Worm (Caenorhabditis elegans) whole organism, midembryonic: ENCODE results near the gene C32B5.13.
"Not testable (repeated sequence)": the region's sequence is repeated elsewhere in the genome, so short reads cannot be mapped to it uniquely, and the experiment has no call there.

ENCODE experiments used
- T22C8.4 ChIP-seq: fragments of 200-800 bp; sonication (Bioruptor generic); IDR thresholded peaks from 2 replicates; pipeline ENCODE4 v1.3.6; 2022; ENCODE audit warnings: missing genetic modification characterization, missing compliant biosample characterization
- cog-1 ChIP-seq: sonication (generic microtip); optimal IDR thresholded peaks from 2 replicates; lab custom pipeline; 2016; ENCODE audit warnings: missing genetic modification characterization, missing compliant biosample characterization
- flt-1 ChIP-seq: fragments of 200-800 bp; sonication (Bioruptor generic); IDR thresholded peaks from 2 replicates; pipeline ENCODE4 v1.3.6; 2022; ENCODE audit warnings: missing genetic modification characterization, missing compliant biosample characterization
- klf-2 ChIP-seq: fragments of 200-800 bp; sonication (Bioruptor generic); conservative IDR thresholded peaks from 2 replicates; pipeline ENCODE4 v1.3.6; 2022; ENCODE audit warnings: missing genetic modification reagents, missing genetic modification characterization, missing compliant biosample characterization
- med-1 ChIP-seq: sonication (generic microtip); optimal IDR thresholded peaks from 2 replicates; lab custom pipeline; 2017; ENCODE audit warnings: missing genetic modification characterization, mild to moderate bottlenecking, missing compliant biosample characterization, antibody characterized with exemption, missing genetic modification reagents; ENCODE audit not compliant: insufficient read depth
- ref-1 ChIP-seq: fragments of 200-800 bp; sonication (Bioruptor generic); conservative IDR thresholded peaks from 2 replicates; pipeline ENCODE4 v1.3.6; 2022; ENCODE audit warnings: missing genetic modification reagents, missing genetic modification characterization, missing compliant biosample characterization
- tab-1 ChIP-seq: fragments of 200-800 bp; sonication (Bioruptor generic); IDR thresholded peaks from 2 replicates; pipeline ENCODE4 v1.3.6; 2022; ENCODE audit warnings: missing genetic modification characterization, missing compliant biosample characterization
- ztf-23 ChIP-seq: fragments of 200-800 bp; sonication (Bioruptor generic); IDR thresholded peaks from 2 replicates; pipeline ENCODE4 v1.3.6; 2022; ENCODE audit warnings: missing genetic modification reagents, missing genetic modification characterization, missing compliant biosample characterization
- ztf-29 ChIP-seq: fragments of 200-800 bp; sonication (Bioruptor generic); IDR thresholded peaks from 2 replicates; pipeline ENCODE4 v1.3.6; 2022; ENCODE audit warnings: missing genetic modification reagents, missing genetic modification characterization, missing compliant biosample characterization

C32B5.13 gene

ce11 chrII:979135-979534 is 17.3 kb upstream of the C32B5.13 start, which contains the start of the genes fbxc-17 and fbxc-15:
TSS of gene fbxc-17 (minus strand) at chrII:979235.
TSS of gene fbxc-15 (plus strand) at chrII:979423.
- no peak for TF ChIP-seq med-1 (GFP tag; lab: Kevin White, UChicago)
- no peak for TF ChIP-seq klf-2 (GFP tag; lab: Robert Waterston, UW)
- TF ChIP-seq ref-1, result no peak
- no peak for TF ChIP-seq ztf-23 (GFP tag; lab: Robert Waterston, UW)
- no peak for TF ChIP-seq T22C8.4
- no peak for TF ChIP-seq cog-1
- TF ChIP-seq ztf-29 (GFP tag; lab: Robert Waterston, UW), result no peak
- no peak for TF ChIP-seq flt-1

ce11 chrII:973999-974398 is 12.1 kb upstream of the C32B5.13 start, which contains the start of gene fbxc-14:
TSS of gene fbxc-14 (plus strand) at chrII:974299.
- no peak for TF ChIP-seq med-1 (GFP tag; lab: Kevin White, UChicago)
- no peak for TF ChIP-seq cog-1

- TF ChIP-seq ref-1, result no peak
- TF ChIP-seq ztf-29 (GFP tag; lab: Robert Waterston, UW), result no peak
- no peak for TF ChIP-seq cog-1
- no peak for TF ChIP-seq flt-1
Measured at ce11 chrII:972850-973249, 11.0 kb upstream of the C32B5.13 start, which contains the start of gene C32B5.15. TSS of gene C32B5.15 (minus strand) at chrII:972950.

ce11 chrII:968106-968505 is 6.2 kb upstream of the C32B5.13 start, which contains the start of gene C32B5.6:
TSS of gene C32B5.6 (plus strand) at chrII:968406.
- not testable (repeated sequence) for TF ChIP-seq T22C8.4; med-1 (GFP tag; lab: Kevin White, UChicago); tab-1 (GFP tag; lab: Robert Waterston, UW)

- TF ChIP-seq cog-1; ref-1; klf-2 (GFP tag; lab: Robert Waterston, UW): not testable (repeated sequence)
Measured at ce11 chrII:966962-967361, 5.1 kb upstream of the C32B5.13 start, which contains the start of gene fbxc-18. TSS of gene fbxc-18 (minus strand) at chrII:967062.

ce11 chrII:960218-960617 is 1.6 kb downstream of the C32B5.13 start, which contains the start of the genes C32B5.18 and C32B5.7:
TSS of gene C32B5.18 (plus strand) at chrII:960518.
TSS of gene C32B5.7 (plus strand) at chrII:960528.
- no peak for TF ChIP-seq flt-1
- no peak for TF ChIP-seq cog-1
- TF ChIP-seq tab-1 (GFP tag; lab: Robert Waterston, UW), result no peak
- TF ChIP-seq ztf-23 (GFP tag; lab: Robert Waterston, UW), result no peak
- no peak for TF ChIP-seq T22C8.4
- no peak for TF ChIP-seq klf-2 (GFP tag; lab: Robert Waterston, UW)
- TF ChIP-seq ztf-29 (GFP tag; lab: Robert Waterston, UW), result no peak
- TF ChIP-seq med-1 (GFP tag; lab: Kevin White, UChicago), result no peak
- TF ChIP-seq ref-1, result no peak

ce11 chrII:958618-959017 is 3.2 kb downstream of the C32B5.13 start, which contains the start of gene sdz-4:
TSS of gene sdz-4 (plus strand) at chrII:958918.
- TF ChIP-seq klf-2 (GFP tag; lab: Robert Waterston, UW), result no peak
- no peak for TF ChIP-seq ztf-23 (GFP tag; lab: Robert Waterston, UW)
- no peak for TF ChIP-seq cog-1
- TF ChIP-seq T22C8.4, result no peak
- no peak for TF ChIP-seq ztf-29 (GFP tag; lab: Robert Waterston, UW)
- no peak for TF ChIP-seq med-1 (GFP tag; lab: Kevin White, UChicago)
- TF ChIP-seq flt-1, result no peak
- TF ChIP-seq tab-1 (GFP tag; lab: Robert Waterston, UW), result no peak
- no peak for TF ChIP-seq ref-1

- TF ChIP-seq ref-1; klf-2 (GFP tag; lab: Robert Waterston, UW); tab-1 (GFP tag; lab: Robert Waterston, UW): not testable (repeated sequence)
Measured at ce11 chrII:954626-955025, 7.2 kb downstream of the C32B5.13 start, which contains the start of gene fbxc-7. TSS of gene fbxc-7 (plus strand) at chrII:954926.

- TF ChIP-seq ztf-29 (GFP tag; lab: Robert Waterston, UW) (0 out of 2 replicates have a peak, but pooled peaks have one; percentile 18), ref-1 (no peak), tab-1 (GFP tag; lab: Robert Waterston, UW) (no peak), ztf-23 (GFP tag; lab: Robert Waterston, UW) (no peak), flt-1 (peak; percentile 61; the same call in 1 of the 2 replicates), med-1 (GFP tag; lab: Kevin White, UChicago) (no peak), cog-1 (no peak)
Measured at ce11 chrII:953052-953451, 8.8 kb downstream of the C32B5.13 start.

- TF ChIP-seq tab-1 (GFP tag; lab: Robert Waterston, UW), result no peak
Measured at ce11 chrII:950374-950773, 11.5 kb downstream of the C32B5.13 start.

ce11 chrII:948091-948490 is 13.8 kb downstream of the C32B5.13 start, which contains the start of gene fbxc-32:
TSS of gene fbxc-32 (minus strand) at chrII:948191.
- TF ChIP-seq klf-2 (GFP tag; lab: Robert Waterston, UW) (no peak), tab-1 (GFP tag; lab: Robert Waterston, UW) (no peak), med-1 (GFP tag; lab: Kevin White, UChicago) (no peak), flt-1 (no peak), ztf-23 (GFP tag; lab: Robert Waterston, UW) (no peak), T22C8.4 (no peak), ztf-29 (GFP tag; lab: Robert Waterston, UW) (no peak), cog-1 (no peak), ref-1 (no peak)
